Worm (Caenorhabditis elegans): Measurements from ENCODE around the gene mxl-3.
A peak's percentile ranks its signal among the peaks of the same experiment; 100 is the strongest.

The mxl-3 gene

ce11 chrX:13306869-13307446 is 43.6 kb downstream of the mxl-3 start (continued):
- TF ChIP-seq elt-2 (tag; optimal IDR thresholded peaks at IDR 0.05) (peak; percentile 55), nhr-43 (tag; optimal IDR thresholded peaks at IDR 0.05; ENCODE audit: poor library complexity, severe bottlenecking) (peak; percentile 85), elt-3 (tag; optimal IDR thresholded peaks at IDR 0.05) (no peak), ceh-9 (tag; optimal IDR thresholded peaks at IDR 0.05) (peak; percentile 34), hmg-11 (tag; optimal IDR thresholded peaks at IDR 0.05) (no peak)

- TF ChIP-seq mml-1 (tag; optimal IDR thresholded peaks at IDR 0.05): no peak
- TF ChIP-seq fos-1 (tag; optimal IDR thresholded peaks at IDR 0.05): no peak
- no peak for TF ChIP-seq lin-39 (tag; optimal IDR thresholded peaks at IDR 0.05)
- no peak for TF ChIP-seq eor-1 (tag; optimal IDR thresholded peaks at IDR 0.05)
- TF ChIP-seq pqm-1 (tag; optimal IDR thresholded peaks at IDR 0.05): no peak
- TF ChIP-seq egl-5 (tag; optimal IDR thresholded peaks at IDR 0.05): no peak
- TF ChIP-seq nhr-28 (tag; optimal IDR thresholded peaks at IDR 0.05): no peak
- no peak for TF ChIP-seq nhr-25 (tag; optimal IDR thresholded peaks at IDR 0.05)
- TF ChIP-seq mdl-1 (tag; optimal IDR thresholded peaks at IDR 0.05): no peak
- no peak for TF ChIP-seq nhr-43 (tag; optimal IDR thresholded peaks at IDR 0.05; ENCODE audit: poor library complexity, severe bottlenecking)
- no peak for TF ChIP-seq fkh-10 (GFP tag; optimal IDR thresholded peaks at IDR 0.05)
- no peak for TF ChIP-seq skn-1 (tag; optimal IDR thresholded peaks at IDR 0.05)
- no peak for TF ChIP-seq sea-2 (GFP tag; optimal IDR thresholded peaks at IDR 0.05)
Measured at ce11 chrX:13305779-13306178, 44.8 kb downstream of the mxl-3 start, which contains the start of gene srd-43. TSS of gene srd-43 (minus strand) at chrX:13305844.

ce11 chrX:13303357-13303756 is 47.2 kb downstream of the mxl-3 start, which contains the start of gene srd-42:
TSS of gene srd-42 (minus strand) at chrX:13303457.
- no peak for TF ChIP-seq skn-1 (tag; optimal IDR thresholded peaks at IDR 0.05)
- TF ChIP-seq ZK546.5 (tag; optimal IDR thresholded peaks at IDR 0.05): no peak
- TF ChIP-seq nhr-43 (tag; optimal IDR thresholded peaks at IDR 0.05; ENCODE audit: poor library complexity, severe bottlenecking): no peak
- TF ChIP-seq nfya-1 (tag; optimal IDR thresholded peaks at IDR 0.05; ENCODE audit: insufficient read depth): no peak
- TF ChIP-seq nhr-12 (tag; optimal IDR thresholded peaks at IDR 0.05): no peak
- TF ChIP-seq pha-4 (tag; optimal IDR thresholded peaks at IDR 0.05): no peak
- no peak for TF ChIP-seq ztf-4 (tag; optimal IDR thresholded peaks at IDR 0.05)
- TF ChIP-seq mdl-1 (tag; optimal IDR thresholded peaks at IDR 0.05): no peak
- TF ChIP-seq lin-39 (tag; optimal IDR thresholded peaks at IDR 0.05): no peak
- TF ChIP-seq mml-1 (tag; optimal IDR thresholded peaks at IDR 0.05): no peak
- TF ChIP-seq elt-2 (tag; optimal IDR thresholded peaks at IDR 0.05): no peak
- TF ChIP-seq egl-5 (tag; optimal IDR thresholded peaks at IDR 0.05): no peak
- no peak for TF ChIP-seq nhr-25 (tag; optimal IDR thresholded peaks at IDR 0.05)
- no peak for TF ChIP-seq ama-1 (optimal IDR thresholded peaks at IDR 0.05)
- TF ChIP-seq zag-1 (tag; optimal IDR thresholded peaks at IDR 0.05): no peak

ce11 chrX:13300503-13300902 is 50.1 kb downstream of the mxl-3 start, which contains the start of gene srd-39:
TSS of gene srd-39 (minus strand) at chrX:13300603.
- TF ChIP-seq ceh-28 (tag; optimal IDR thresholded peaks at IDR 0.05) (no peak), eor-1 (tag; optimal IDR thresholded peaks at IDR 0.05) (no peak), jun-1 (tag; optimal IDR thresholded peaks at IDR 0.05) (no peak), hmg-11 (tag; optimal IDR thresholded peaks at IDR 0.05) (no peak), nhr-25 (tag; optimal IDR thresholded peaks at IDR 0.05) (no peak), ceh-82 (tag; optimal IDR thresholded peaks at IDR 0.05) (no peak), fos-1 (tag; optimal IDR thresholded peaks at IDR 0.05) (no peak), nhr-23 (tag; optimal IDR thresholded peaks at IDR 0.05) (no peak), tbx-2 (tag; optimal IDR thresholded peaks at IDR 0.05) (no peak), lin-39 (tag; optimal IDR thresholded peaks at IDR 0.05) (no peak), pqm-1 (tag; optimal IDR thresholded peaks at IDR 0.05) (no peak)
